Fruit fly (Drosophila melanogaster) whole organism, prepupa: ENCODE results near the gene CG11674.
A peak's percentile ranks its signal among the peaks of the same experiment; 100 is the strongest.

Experiments used
- CG16779 ChIP-seq: fragments of 200-800 bp; sonication (Bioruptor generic); optimal IDR thresholded peaks from 3 replicates; lab custom pipeline; 2017; ENCODE audit warnings: missing biosample characterization, mild to moderate bottlenecking, missing genetic modification characterization
- CG6276 ChIP-seq: fragments of 200-800 bp; sonication (Bioruptor generic); optimal IDR thresholded peaks from 2 replicates; lab custom pipeline; 2017; ENCODE audit warnings: missing biosample characterization, mild to moderate bottlenecking, missing genetic modification characterization
- eg ChIP-seq: fragments of 200-800 bp; sonication (Bioruptor generic); IDR thresholded peaks from 3 replicates; pipeline ENCODE4 v1.3.6; 2022; ENCODE audit warnings: missing biosample characterization, missing genetic modification characterization

DNA sequence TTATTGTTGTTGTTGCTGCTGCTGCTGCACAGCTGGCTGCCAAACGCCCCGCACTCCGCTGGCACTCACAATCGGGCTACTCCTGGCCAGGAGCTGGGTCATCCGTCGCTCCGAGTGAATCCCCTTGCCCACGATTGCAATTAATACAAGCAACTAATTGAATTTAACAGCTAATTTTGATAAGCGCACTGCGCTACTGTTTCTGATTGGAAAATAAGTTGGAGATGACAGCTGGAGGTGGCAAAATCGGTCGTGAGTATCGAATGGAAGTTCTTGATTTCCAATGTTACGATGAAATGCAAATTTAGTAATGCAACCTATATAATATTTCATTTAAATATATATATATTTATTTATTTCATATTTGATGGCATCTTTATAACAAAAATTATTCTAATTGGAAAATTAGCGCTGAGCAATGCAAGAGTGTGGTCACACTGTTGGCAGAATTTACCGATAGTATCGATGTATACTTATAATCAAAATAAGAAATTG, 8.2 kb upstream of the CG11674 start, which contains the start of gene CG42271:
- TF ChIP-seq CG6276 (GFP tag; lab: Kevin White, UChicago) (no peak), CG16779 (tag; lab: Kevin White, UChicago) (no peak), eg (GFP tag; lab: Robert Waterston, UW) (0 out of 3 replicates have a peak, but pooled peaks have one; percentile 26)
